Fruit fly (Drosophila melanogaster) whole organism, embryonic: ENCODE measurements around the gene PolD3.
A peak's percentile ranks its signal among the peaks of the same experiment; 100 is the strongest.

Experiments
- Bdp1 ChIP-seq: fragments of 200-800 bp; sonication (Bioruptor generic); optimal IDR thresholded peaks from 3 replicates; lab custom pipeline; 2016; ENCODE audit warnings: missing biosample characterization, missing genetic modification characterization
- CG12155 ChIP-seq: fragments of 200-800 bp; sonication (Bioruptor generic); optimal IDR thresholded peaks from 3 replicates; lab custom pipeline; 2016; ENCODE audit warnings: missing biosample characterization, missing genetic modification characterization
- CG12659 ChIP-seq: fragments of 200-800 bp; sonication (Bioruptor generic); optimal IDR thresholded peaks from 3 replicates; lab custom pipeline; 2017; ENCODE audit warnings: mild to moderate bottlenecking, missing biosample characterization, missing genetic modification reagents, missing genetic modification characterization
- CG13287 ChIP-seq: fragments of 200-800 bp; sonication (Bioruptor generic); IDR thresholded peaks from 2 replicates; pipeline ENCODE4 v1.3.6; 2022; ENCODE audit warnings: missing biosample characterization, missing genetic modification characterization; ENCODE audit not compliant: partially characterized antibody
- CG13775 ChIP-seq: fragments of 200-800 bp; sonication (Bioruptor generic); optimal IDR thresholded peaks from 3 replicates; lab custom pipeline; 2017; ENCODE audit warnings: missing biosample characterization, mild to moderate bottlenecking, missing genetic modification characterization
- CG14050 ChIP-seq: fragments of 200-800 bp; sonication (Bioruptor generic); IDR thresholded peaks from 3 replicates; pipeline ENCODE4 v1.3.6; 2022; ENCODE audit warnings: missing biosample characterization, missing genetic modification characterization
- CG14667 ChIP-seq: fragments of 200-800 bp; sonication (Bioruptor generic); IDR thresholded peaks from 2 replicates; pipeline ENCODE4 v1.3.6; 2022; ENCODE audit warnings: missing biosample characterization, missing genetic modification characterization
- CG14710 ChIP-seq: fragments of 200-800 bp; sonication (Bioruptor generic); optimal IDR thresholded peaks from 3 replicates; lab custom pipeline; 2019; ENCODE audit warnings: missing biosample characterization, mild to moderate bottlenecking, missing genetic modification characterization, moderate library complexity
- CG17186 ChIP-seq: fragments of 200-800 bp; sonication (Bioruptor generic); optimal IDR thresholded peaks from 3 replicates; lab custom pipeline; 2017; ENCODE audit warnings: missing biosample characterization, missing genetic modification reagents, missing genetic modification characterization
- CG2129 ChIP-seq: fragments of 200-800 bp; sonication (Bioruptor generic); IDR thresholded peaks from 2 replicates; pipeline ENCODE4 v1.3.6; 2022; ENCODE audit warnings: missing biosample characterization, missing genetic modification characterization; ENCODE audit not compliant: partially characterized antibody
- CG2678 ChIP-seq: fragments of 200-800 bp; sonication (Bioruptor generic); optimal IDR thresholded peaks from 3 replicates; lab custom pipeline; 2019; ENCODE audit warnings: missing biosample characterization, mild to moderate bottlenecking, missing genetic modification characterization, moderate library complexity
- CG2875 ChIP-seq: fragments of 200-800 bp; sonication (Bioruptor generic); optimal IDR thresholded peaks from 2 replicates; lab custom pipeline; 2017; ENCODE audit warnings: missing biosample characterization, mild to moderate bottlenecking, missing genetic modification characterization, missing genetic modification reagents
- CG31441 ChIP-seq: fragments of 200-800 bp; sonication (Bioruptor generic); IDR thresholded peaks from 2 replicates; pipeline ENCODE4 v1.3.6; 2022; ENCODE audit warnings: missing biosample characterization, missing genetic modification characterization
- CG7839 ChIP-seq: fragments of 200-800 bp; sonication (Bioruptor generic); optimal IDR thresholded peaks from 3 replicates; lab custom pipeline; 2018; ENCODE audit warnings: missing biosample characterization, mild to moderate bottlenecking, missing genetic modification characterization, moderate library complexity
- CG7963 ChIP-seq: fragments of 200-800 bp; sonication (Bioruptor generic); IDR thresholded peaks from 3 replicates; pipeline ENCODE4 v1.3.6; 2022; ENCODE audit warnings: missing biosample characterization, missing genetic modification characterization; ENCODE audit not compliant: partially characterized antibody
- CG7987 ChIP-seq: fragments of 200-800 bp; sonication (Bioruptor generic); optimal IDR thresholded peaks from 2 replicates; lab custom pipeline; 2018; ENCODE audit warnings: missing biosample characterization, mild to moderate bottlenecking, missing genetic modification characterization, moderate library complexity
- CG9932 ChIP-seq: fragments of 200-800 bp; sonication (Bioruptor generic); IDR thresholded peaks from 2 replicates; pipeline ENCODE4 v1.3.6; 2022; ENCODE audit warnings: missing biosample characterization, missing genetic modification characterization
- CHES-1-like ChIP-seq: fragments of 200-800 bp; sonication (Bioruptor generic); optimal IDR thresholded peaks from 2 replicates; lab custom pipeline; 2016; ENCODE audit warnings: missing biosample characterization, missing genetic modification characterization
- D19A ChIP-seq: fragments of 200-800 bp; optimal IDR thresholded peaks from 3 replicates; lab custom pipeline; 2019; ENCODE audit warnings: missing biosample characterization, mild to moderate bottlenecking, missing genetic modification characterization, moderate library complexity
- MESR4 ChIP-seq: fragments of 200-800 bp; sonication (Bioruptor generic); optimal IDR thresholded peaks from 2 replicates; lab custom pipeline; 2018; ENCODE audit warnings: missing biosample characterization, mild to moderate bottlenecking, missing genetic modification characterization, moderate library complexity
- MTF-1 ChIP-seq: fragments of 200-800 bp; sonication (Bioruptor generic); optimal IDR thresholded peaks from 2 replicates; lab custom pipeline; 2018; ENCODE audit warnings: missing biosample characterization, mild to moderate bottlenecking, missing genetic modification characterization, borderline replicate concordance
- Mes4 ChIP-seq: fragments of 200-800 bp; sonication (Bioruptor generic); optimal IDR thresholded peaks from 2 replicates; lab custom pipeline; 2016; ENCODE audit warnings: missing biosample characterization, missing genetic modification characterization
- Myb ChIP-seq: fragments of 200-800 bp; sonication (Bioruptor generic); optimal IDR thresholded peaks from 2 replicates; lab custom pipeline; 2016; ENCODE audit warnings: missing biosample characterization, missing genetic modification characterization
- Nf-YC ChIP-seq: fragments of 200-800 bp; optimal IDR thresholded peaks from 3 replicates; lab custom pipeline; 2019; ENCODE audit warnings: missing biosample characterization, mild to moderate bottlenecking, missing genetic modification characterization, moderate library complexity
- Opbp ChIP-seq: fragments of 200-800 bp; sonication (Bioruptor generic); IDR thresholded peaks from 3 replicates; pipeline ENCODE4 v1.3.6; 2022; ENCODE audit warnings: missing biosample characterization, missing genetic modification characterization; ENCODE audit not compliant: partially characterized antibody
- Pdp1 ChIP-seq, 2 experiments: fragments of 200-800 bp; sonication (Bioruptor generic); optimal IDR thresholded peaks; 3 replicates each; lab custom pipeline; 2016; ENCODE audit warnings: missing biosample characterization in 2 of 2, missing genetic modification characterization in 2 of 2, mild to moderate bottlenecking in 1 of 2, moderate library complexity in 1 of 2
- Ptx1 ChIP-seq: fragments of 200-800 bp; sonication (Bioruptor generic); IDR thresholded peaks from 2 replicates; pipeline ENCODE4 v1.3.6; 2022; ENCODE audit warnings: missing biosample characterization, missing genetic modification characterization
- Sry-δ ChIP-seq: fragments of 200-800 bp; sonication (Bioruptor generic); optimal IDR thresholded peaks from 2 replicates; lab custom pipeline; 2016; ENCODE audit warnings: missing biosample characterization, missing genetic modification characterization
- Trl ChIP-seq, 3 experiments: fragments of >200 bp in 2 of 3; fragments of 200-800 bp in 1 of 3; sonication (Bioruptor generic) in 1 of 3; optimal IDR thresholded peaks; 2 replicates in 1 of 3; 3 replicates in 2 of 3; lab custom pipeline; 2016 to 2017; ENCODE audit warnings: missing biosample characterization in 1 of 3, missing genetic modification characterization in 1 of 3
- abd-A ChIP-seq: fragments of 200-800 bp; sonication (Bioruptor generic); optimal IDR thresholded peaks from 3 replicates; lab custom pipeline; 2019; ENCODE audit warnings: missing biosample characterization, mild to moderate bottlenecking, missing genetic modification characterization, moderate library complexity
- amos ChIP-seq: fragments of 200-800 bp; sonication (Bioruptor generic); IDR thresholded peaks from 2 replicates; pipeline ENCODE4 v1.3.6; 2022; ENCODE audit warnings: missing biosample characterization, missing genetic modification characterization; ENCODE audit not compliant: partially characterized antibody
- bigmax ChIP-seq: fragments of 200-800 bp; sonication (Bioruptor generic); optimal IDR thresholded peaks from 2 replicates; lab custom pipeline; 2018; ENCODE audit warnings: missing biosample characterization, mild to moderate bottlenecking, missing genetic modification characterization
- chn ChIP-seq: fragments of 200-800 bp; sonication (Bioruptor generic); optimal IDR thresholded peaks from 2 replicates; lab custom pipeline; 2016; ENCODE audit warnings: missing biosample characterization, missing genetic modification characterization
- fd3F ChIP-seq: fragments of 200-800 bp; sonication (Bioruptor generic); optimal IDR thresholded peaks from 2 replicates; lab custom pipeline; 2018; ENCODE audit warnings: missing biosample characterization, mild to moderate bottlenecking, missing genetic modification characterization, moderate library complexity
- fd64A ChIP-seq: fragments of 200-800 bp; sonication (Bioruptor generic); optimal IDR thresholded peaks from 3 replicates; lab custom pipeline; 2018; ENCODE audit warnings: missing biosample characterization, mild to moderate bottlenecking, missing genetic modification characterization
- ftz-f1 ChIP-seq: fragments of 200-800 bp; sonication (Bioruptor generic); optimal IDR thresholded peaks from 2 replicates; lab custom pipeline; 2016; ENCODE audit warnings: missing biosample characterization, missing genetic modification characterization
- gsb-n ChIP-seq: fragments of 200-800 bp; sonication (Bioruptor generic); optimal IDR thresholded peaks from 3 replicates; lab custom pipeline; 2018; ENCODE audit warnings: missing biosample characterization, mild to moderate bottlenecking, missing genetic modification characterization
- lbe ChIP-seq: fragments of 200-800 bp; sonication (Bioruptor generic); optimal IDR thresholded peaks from 2 replicates; lab custom pipeline; 2016; ENCODE audit warnings: missing biosample characterization, mild to moderate bottlenecking, missing genetic modification characterization
- nau ChIP-seq: fragments of 200-800 bp; sonication (Bioruptor generic); optimal IDR thresholded peaks from 3 replicates; lab custom pipeline; 2017; ENCODE audit warnings: missing biosample characterization, mild to moderate bottlenecking, missing genetic modification characterization, missing genetic modification reagents
- nerfin-2 ChIP-seq: fragments of 200-800 bp; sonication (Bioruptor generic); IDR thresholded peaks from 2 replicates; pipeline ENCODE4 v1.3.6; 2022; ENCODE audit warnings: missing biosample characterization, missing genetic modification characterization; ENCODE audit not compliant: partially characterized antibody
- odd ChIP-seq: fragments of 200-800 bp; sonication (Bioruptor generic); optimal IDR thresholded peaks from 2 replicates; lab custom pipeline; 2017; ENCODE audit warnings: missing biosample characterization, mild to moderate bottlenecking, missing genetic modification characterization
- onecut ChIP-seq: fragments of 200-800 bp; sonication (Bioruptor generic); IDR thresholded peaks from 2 replicates; pipeline ENCODE4 v1.3.6; 2022; ENCODE audit warnings: missing biosample characterization, missing genetic modification characterization
- vfl ChIP-seq: fragments of 200-800 bp; sonication (Bioruptor generic); optimal IDR thresholded peaks from 2 replicates; lab custom pipeline; 2016; ENCODE audit warnings: missing biosample characterization, missing genetic modification characterization
- zen2 ChIP-seq: fragments of 200-800 bp; sonication (Bioruptor generic); IDR thresholded peaks from 3 replicates; pipeline ENCODE4 v1.3.6; 2022; ENCODE audit warnings: missing biosample characterization, missing genetic modification characterization; ENCODE audit not compliant: partially characterized antibody

The PolD3 gene

DNA sequence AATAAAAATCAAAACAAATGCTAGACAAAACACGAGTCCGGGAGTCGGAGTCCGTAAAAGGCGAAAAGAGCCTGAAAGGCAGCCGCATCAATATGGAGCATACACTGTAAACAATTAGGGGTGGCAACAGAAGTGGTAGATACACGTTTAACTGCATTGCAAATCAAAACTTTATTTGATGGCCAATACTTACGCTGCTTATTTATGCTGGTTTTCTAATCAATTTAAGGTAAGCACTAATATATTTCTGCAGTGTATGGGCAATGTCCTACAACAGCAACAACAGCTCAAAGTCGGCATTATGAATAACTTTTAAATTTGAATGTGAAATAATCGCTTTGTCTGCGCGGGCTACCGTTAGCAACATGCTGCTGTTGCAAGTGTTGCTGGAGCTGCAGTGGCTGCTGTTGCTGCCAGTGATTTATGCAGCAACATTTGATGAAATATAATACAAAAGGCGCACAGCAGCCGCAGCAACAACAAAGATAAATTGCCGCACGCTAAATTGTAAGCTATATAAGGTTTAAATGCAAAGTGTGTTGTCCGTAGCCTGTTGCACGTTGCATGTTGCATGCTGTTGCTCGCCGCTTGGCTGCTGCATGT lies 17.5 kb upstream of the PolD3 start (continued):
- TF ChIP-seq CG12659 (GFP tag; lab: Kevin White, UChicago) (no peak), lbe (no peak), CG13287 (GFP tag; lab: Robert Waterston, UW) (no peak), abd-A (no peak), CG14667 (GFP tag; lab: Robert Waterston, UW) (no peak)

DNA sequence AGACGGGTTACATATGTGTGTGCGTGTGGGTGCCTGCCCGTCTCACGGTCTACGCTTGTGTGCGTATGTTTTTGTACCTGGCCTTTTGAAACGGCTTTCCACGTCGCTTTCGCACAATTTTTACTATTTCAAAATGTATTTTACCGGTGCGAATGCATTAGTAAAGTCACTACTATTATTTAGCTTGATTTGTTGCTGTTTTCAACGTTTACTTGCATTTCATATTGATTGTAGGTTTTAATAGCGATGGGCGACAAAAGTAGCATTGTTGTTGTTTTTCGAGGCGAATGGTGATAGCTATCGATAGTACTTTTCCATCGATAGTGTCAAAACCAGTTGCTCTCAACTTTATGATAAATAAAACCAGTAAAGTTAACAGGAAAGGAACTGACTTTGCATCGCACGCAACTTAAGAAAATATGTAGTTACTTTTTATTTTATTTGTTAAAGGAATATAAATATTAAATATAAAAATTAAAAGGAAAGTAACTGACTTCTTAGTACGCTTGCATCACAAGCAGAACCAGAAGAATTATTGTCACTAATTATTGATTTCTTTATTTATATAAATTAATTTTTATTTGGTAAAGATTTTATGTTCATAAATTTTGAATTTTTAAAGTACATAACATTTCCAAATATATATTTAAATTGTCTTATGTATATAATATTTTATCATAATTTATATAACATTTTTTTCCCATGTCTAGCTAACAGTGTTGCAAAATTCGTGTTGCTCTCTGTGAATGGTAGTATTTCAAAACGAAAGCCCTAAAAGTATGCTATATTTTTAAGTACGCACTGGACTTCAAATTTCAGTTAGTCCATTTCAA lies 15.9 kb upstream of the PolD3 start, which contains the start of gene Cul3:
TSS of gene Cul3 (minus strand) at position 268 of the 833 bp plus-strand sequence.
- TF ChIP-seq zen2 (peak; percentile 58; the same call in 2 of the 3 replicates), CG7839 (tag; lab: Kevin White, UChicago) (peak; percentile 49), odd (GFP tag; lab: Kevin White, UChicago) (no peak), Nf-YC (tag; lab: Kevin White, UChicago) (peak; percentile 52), CG14710 (tag; lab: Kevin White, UChicago) (peak; percentile 28), ftz-f1 (GFP tag; lab: Kevin White, UChicago) (no peak), D19A (tag; lab: Kevin White, UChicago) (peak; percentile 24), CG2678 (tag; lab: Kevin White, UChicago) (peak; percentile 51), CG7987 (GFP tag; lab: Kevin White, UChicago) (no peak), Myb (GFP tag; lab: Kevin White, UChicago) (peak; percentile 17), Sry-δ (peak; percentile 86), nerfin-2 (peak; percentile 77), CG2129 (GFP tag; lab: Robert Waterston, UW) (peak; percentile 65), MTF-1 (GFP tag; lab: Kevin White, UChicago) (no peak), CG13775 (peak; percentile 62), fd3F (GFP tag; lab: Kevin White, UChicago) (peak; percentile 19), Opbp (GFP tag; lab: Robert Waterston, UW) (peak; percentile 85), Ptx1 (peak; percentile 14; the same call in 1 of the 2 replicates), CG14050 (no peak), gsb-n (tag; lab: Kevin White, UChicago) (peak; percentile 1), Trl (optimal IDR thresholded peaks at IDR 0.05; lab: Kevin White, UChicago) (no peak), Trl (GFP tag; optimal IDR thresholded peaks at IDR 0.05; lab: Kevin White, UChicago) (no peak), Pdp1 (GFP tag; optimal IDR thresholded peaks at IDR 0.05; lab: Kevin White, UChicago) (peak in 1 of 2 experiments; percentile 89), bigmax (GFP tag; lab: Kevin White, UChicago) (no peak), chn (no peak), Mes4 (GFP tag; lab: Kevin White, UChicago) (no peak), CG2875 (no peak), amos (GFP tag; lab: Robert Waterston, UW) (peak; percentile 83), CG12155 (GFP tag; lab: Kevin White, UChicago) (no peak), vfl (GFP tag; lab: Kevin White, UChicago) (no peak), fd64A (GFP tag; lab: Kevin White, UChicago) (no peak), CG31441 (GFP tag; lab: Robert Waterston, UW) (peak; percentile 57; the same call in 1 of the 2 replicates), Bdp1 (GFP tag; lab: Kevin White, UChicago) (no peak), CG7963 (GFP tag; lab: Robert Waterston, UW) (peak; percentile 66; the same call in 2 of the 3 replicates), nau (GFP tag; lab: Kevin White, UChicago) (no peak), CG9932 (GFP tag; lab: Robert Waterston, UW) (peak; percentile 29; the same call in 1 of the 2 replicates), MESR4 (GFP tag; lab: Kevin White, UChicago) (peak; percentile 90), onecut (GFP tag; lab: Robert Waterston, UW) (peak; percentile 14; the same call in 1 of the 2 replicates), CHES-1-like (GFP tag; lab: Kevin White, UChicago) (no peak), CG17186 (GFP tag; lab: Kevin White, UChicago) (peak; percentile 1)
